Worm (Caenorhabditis elegans): ENCODE data around the gene T16H12.13.

The T16H12.13 gene

ce11 chrIII:10123586-10124233 lies 38.5 kb downstream of the T16H12.13 start, which contains the start of gene ttll-4 (continued):
- TF ChIP-seq egl-13 (tag; optimal IDR thresholded peaks at IDR 0.05) (peak; percentile 59), nhr-19 (GFP tag; conservative IDR thresholded peaks at IDR 0.05) (peak; percentile 61), nhr-47 (tag; optimal IDR thresholded peaks at IDR 0.05) (peak; percentile 72), lin-13 (GFP tag; optimal IDR thresholded peaks at IDR 0.05) (peak; percentile 53), lir-3 (tag; optimal IDR thresholded peaks at IDR 0.05; ENCODE audit: poor library complexity) (peak; percentile 71), irx-1 (tag; optimal IDR thresholded peaks at IDR 0.05) (no peak), ceh-88 (GFP tag; IDR thresholded peaks at IDR 0.05) (peak; percentile 35; the same call in 1 of the 2 replicates), pax-3 (tag; optimal IDR thresholded peaks at IDR 0.05) (peak; percentile 29), xbp-1 (tag; optimal IDR thresholded peaks at IDR 0.05) (peak; percentile 57), ztf-11 (tag; optimal IDR thresholded peaks at IDR 0.05) (peak in 1 of 2 experiments; percentile 67), dpl-1 (GFP tag; optimal IDR thresholded peaks at IDR 0.05) (peak in 2 of 3 experiments; percentile 0 to 48), grh-1 (GFP tag; IDR thresholded peaks at IDR 0.05) (no peak), swsn-7 (tag; optimal IDR thresholded peaks at IDR 0.05) (peak; percentile 65), nhr-20 (tag; optimal IDR thresholded peaks at IDR 0.05) (peak; percentile 36), F16B12.6 (tag; optimal IDR thresholded peaks at IDR 0.05) (no peak), nhr-76 (tag; optimal IDR thresholded peaks at IDR 0.05) (no peak), nhr-90 (tag; optimal IDR thresholded peaks at IDR 0.05; ENCODE audit: poor library complexity) (peak; percentile 31), mab-9 (GFP tag; IDR thresholded peaks at IDR 0.05) (peak; percentile 58; the same call in 1 of the 2 replicates)

ce11 chrIII:10126375-10126774 lies 41.2 kb downstream of the T16H12.13 start:
- peak; percentile 42 for TF ChIP-seq nhr-71 (tag; optimal IDR thresholded peaks at IDR 0.05)
- TF ChIP-seq fkh-8 (tag; optimal IDR thresholded peaks at IDR 0.05), result no peak
- TF ChIP-seq rnt-1 (tag; optimal IDR thresholded peaks at IDR 0.05), result peak; percentile 33
- TF ChIP-seq ztf-4 (tag; optimal IDR thresholded peaks at IDR 0.05), result no peak
- TF ChIP-seq unc-86 (tag; optimal IDR thresholded peaks at IDR 0.05), result no peak
- TF ChIP-seq nhr-12 (tag; optimal IDR thresholded peaks at IDR 0.05), result no peak
- no peak for TF ChIP-seq hpl-2 (GFP tag; optimal IDR thresholded peaks at IDR 0.05)
- TF ChIP-seq ets-5 (GFP tag; IDR thresholded peaks at IDR 0.05), result no peak
- peak; percentile 75 for TF ChIP-seq lin-14 (GFP tag; optimal IDR thresholded peaks at IDR 0.05)
- no peak for TF ChIP-seq dsc-1 (tag; optimal IDR thresholded peaks at IDR 0.05)
- TF ChIP-seq tlp-1 (tag; optimal IDR thresholded peaks at IDR 0.05), result no peak
- TF ChIP-seq lsy-2 (tag; optimal IDR thresholded peaks at IDR 0.05), result peak; percentile 15 to 46
- TF ChIP-seq C16A3.4 (tag; optimal IDR thresholded peaks at IDR 0.05), result no peak
- TF ChIP-seq isw-1 (GFP tag; IDR thresholded peaks at IDR 0.05), result no peak
- TF ChIP-seq lir-3 (tag; optimal IDR thresholded peaks at IDR 0.05; ENCODE audit: poor library complexity), result no peak
- TF ChIP-seq xbp-1 (tag; optimal IDR thresholded peaks at IDR 0.05), result no peak
- peak; percentile 33 for TF ChIP-seq snu-23 (GFP tag; optimal IDR thresholded peaks at IDR 0.05)
- 0 out of 2 replicates have a peak, but pooled peaks have one; percentile 6 for TF ChIP-seq nhr-19 (GFP tag; conservative IDR thresholded peaks at IDR 0.05)
- TF ChIP-seq grh-1 (GFP tag; IDR thresholded peaks at IDR 0.05), result no peak
- TF ChIP-seq aha-1 (tag; optimal IDR thresholded peaks at IDR 0.05), result no peak

ce11 chrIII:10132495-10133450 lies 47.6 kb downstream of the T16H12.13 start:
- TF ChIP-seq mab-9 (GFP tag; IDR thresholded peaks at IDR 0.05), result no peak
- peak; percentile 90 for TF ChIP-seq blmp-1 (tag; optimal IDR thresholded peaks at IDR 0.05)
- TF ChIP-seq ztf-11 (tag; optimal IDR thresholded peaks at IDR 0.05), result no peak
- TF ChIP-seq hlh-4 (tag; optimal IDR thresholded peaks at IDR 0.05), result no peak
- TF ChIP-seq tlp-1 (tag; optimal IDR thresholded peaks at IDR 0.05), result no peak
- TF ChIP-seq nhr-77 (tag; optimal IDR thresholded peaks at IDR 0.05), result no peak
- TF ChIP-seq rnt-1 (tag; optimal IDR thresholded peaks at IDR 0.05), result no peak
- TF ChIP-seq unc-98 (GFP tag; IDR thresholded peaks at IDR 0.05), result no peak
- TF ChIP-seq ceh-82 (tag; optimal IDR thresholded peaks at IDR 0.05), result no peak
- no peak for TF ChIP-seq pag-3 (tag; optimal IDR thresholded peaks at IDR 0.05; ENCODE audit: borderline replicate concordance, insufficient read depth)
- TF ChIP-seq efl-1 (optimal IDR thresholded peaks at IDR 0.05), result peak; percentile 34 to 35
- TF ChIP-seq efl-1 (GFP tag; optimal IDR thresholded peaks at IDR 0.05 in 1 of 2), result peak in 1 of 2 experiments; percentile 91
- TF ChIP-seq vab-15 (tag; optimal IDR thresholded peaks at IDR 0.05), result no peak
- peak in 2 of 6 experiments; percentile 13 to 37 for TF ChIP-seq elt-3 (tag; optimal IDR thresholded peaks at IDR 0.05)
- no peak for TF ChIP-seq snu-23 (GFP tag; optimal IDR thresholded peaks at IDR 0.05)
- no peak for TF ChIP-seq lin-15B (tag; optimal IDR thresholded peaks at IDR 0.05)
- no peak for TF ChIP-seq nhr-47 (tag; optimal IDR thresholded peaks at IDR 0.05)
- TF ChIP-seq jun-1 (tag; optimal IDR thresholded peaks at IDR 0.05), result no peak
